Worm (Caenorhabditis elegans): Measurements from ENCODE around the gene cyp-37A1.

Gene cyp-37A1

DNA sequence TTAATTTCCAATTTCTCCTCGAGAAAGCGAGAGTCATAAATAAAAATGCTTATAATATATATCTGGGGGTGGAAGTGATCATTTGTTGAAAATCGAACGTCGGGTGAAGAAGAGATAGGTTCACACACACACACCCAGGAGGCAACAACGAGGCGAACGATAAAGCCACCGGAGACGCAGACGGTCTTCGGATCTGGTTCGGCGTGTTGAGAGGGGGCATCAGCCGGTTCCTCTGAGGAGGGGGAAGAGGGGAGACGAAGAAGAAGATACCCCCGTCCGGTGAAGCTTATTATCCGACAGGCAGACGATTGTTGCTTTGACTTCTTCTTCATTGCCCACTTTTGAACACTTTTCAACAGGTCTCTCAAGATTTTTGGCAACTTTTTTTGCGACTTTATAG, 12.0 kb downstream of the cyp-37A1 start:
- TF ChIP-seq lin-13 (GFP tag; optimal IDR thresholded peaks at IDR 0.05) (no peak), nhr-21 (tag; optimal IDR thresholded peaks at IDR 0.05) (peak; percentile 74), dmd-4 (tag; optimal IDR thresholded peaks at IDR 0.05) (no peak), unc-39 (tag; optimal IDR thresholded peaks at IDR 0.05) (no peak)

DNA sequence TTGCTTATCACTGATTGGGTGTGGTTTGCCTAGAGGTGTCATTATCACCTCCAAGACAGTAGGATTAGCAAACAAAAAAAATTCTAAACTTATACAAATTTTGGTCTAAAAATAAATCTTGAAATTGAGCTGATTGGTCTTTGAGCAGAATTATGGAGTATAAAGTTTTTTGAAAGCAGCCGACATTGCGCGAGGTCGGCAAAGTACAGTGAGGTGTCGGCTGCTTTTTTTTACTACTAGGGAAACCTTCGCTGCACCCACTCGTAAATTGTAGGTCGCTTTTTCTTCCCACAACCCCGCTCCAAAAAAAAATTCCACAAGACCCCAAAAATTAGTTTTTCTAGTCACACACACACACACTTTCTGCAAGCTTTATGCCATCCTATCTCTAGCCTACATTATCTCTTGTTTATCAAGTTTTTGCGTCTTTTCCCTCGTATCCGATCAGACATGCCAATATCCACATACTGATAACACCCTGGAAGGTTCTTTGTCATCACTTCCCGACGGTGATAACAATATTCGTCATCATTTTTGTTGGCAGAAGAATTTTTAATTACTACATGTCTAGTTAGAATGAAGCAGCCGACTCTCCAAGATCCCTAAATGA, 12.8 kb downstream of the cyp-37A1 start:
- TF ChIP-seq snpc-4 (tag; optimal IDR thresholded peaks at IDR 0.05) = peak; percentile 82
- no peak for TF ChIP-seq nhr-21 (tag; optimal IDR thresholded peaks at IDR 0.05)

- TF ChIP-seq sem-4 (tag; optimal IDR thresholded peaks at IDR 0.05) = no peak
- TF ChIP-seq lin-11 (tag; optimal IDR thresholded peaks at IDR 0.05) = no peak
- no peak for TF ChIP-seq F13H6.1 (tag; optimal IDR thresholded peaks at IDR 0.05)
- no peak for TF ChIP-seq nhr-6 (tag; optimal IDR thresholded peaks at IDR 0.05)
- TF ChIP-seq nhr-77 (tag; optimal IDR thresholded peaks at IDR 0.05) = no peak
- TF ChIP-seq ZK546.5 (tag; optimal IDR thresholded peaks at IDR 0.05) = no peak
- no peak for TF ChIP-seq ceh-82 (tag; optimal IDR thresholded peaks at IDR 0.05)
Observed at ce11 chrII:14002200-14002599, 14.6 kb downstream of the cyp-37A1 start, which contains the start of gene F01D5.5. Gene F01D5.5 (minus strand): TSS chrII:14002300.

ce11 chrII:14000044-14000443, 16.7 kb downstream of the cyp-37A1 start, which contains the start of gene F01D5.3:
Gene F01D5.3 (minus strand): TSS chrII:14000144.
- peak; percentile 8 for TF ChIP-seq fos-1 (tag; optimal IDR thresholded peaks at IDR 0.05)

DNA sequence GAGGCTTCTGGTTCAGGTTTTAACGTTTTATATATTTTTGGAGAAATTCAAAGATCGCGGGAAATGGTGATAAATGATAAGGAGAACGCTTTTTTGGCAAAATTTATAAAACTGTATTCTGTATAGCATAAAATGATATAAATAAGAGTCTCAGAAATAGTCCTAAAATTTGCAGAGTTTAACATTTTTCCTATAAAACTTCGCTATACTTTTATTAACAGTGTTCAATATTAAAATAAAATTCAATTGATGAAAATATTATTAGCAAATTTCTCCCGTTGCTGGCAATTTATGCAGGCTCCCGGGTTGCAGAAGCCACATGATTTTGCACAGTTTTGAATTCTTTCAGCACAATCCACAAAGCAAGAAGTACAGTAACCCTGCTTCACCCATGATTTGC, 17.8 kb downstream of the cyp-37A1 start, which contains the start of gene F01D5.2:
TSS of gene F01D5.2 (minus strand) at position 101 of the 400 bp plus-strand sequence.
- TF ChIP-seq lsy-2 (tag; optimal IDR thresholded peaks at IDR 0.05) (no peak), skn-1 (tag; optimal IDR thresholded peaks at IDR 0.05) (no peak), ama-1 (optimal IDR thresholded peaks at IDR 0.05) (no peak), unc-62 (GFP tag; optimal IDR thresholded peaks at IDR 0.05) (no peak), mab-5 (tag; optimal IDR thresholded peaks at IDR 0.05) (no peak)

- TF ChIP-seq alr-1 (tag; optimal IDR thresholded peaks at IDR 0.05) (no peak), zag-1 (tag; optimal IDR thresholded peaks at IDR 0.05) (no peak), lsy-2 (tag; optimal IDR thresholded peaks at IDR 0.05) (no peak), nhr-23 (tag; optimal IDR thresholded peaks at IDR 0.05) (no peak), nhr-11 (tag; optimal IDR thresholded peaks at IDR 0.05) (no peak), elt-1 (tag; optimal IDR thresholded peaks at IDR 0.05) (no peak), sem-4 (tag; optimal IDR thresholded peaks at IDR 0.05) (no peak), peb-1 (tag; optimal IDR thresholded peaks at IDR 0.05) (no peak), sma-3 (GFP tag; optimal IDR thresholded peaks at IDR 0.05) (no peak), Y55F3AM.14 (GFP tag; optimal IDR thresholded peaks at IDR 0.05) (no peak), nhr-10 (tag; optimal IDR thresholded peaks at IDR 0.05) (no peak), mbf-1 (tag; optimal IDR thresholded peaks at IDR 0.05) (no peak), aly-2 (tag; optimal IDR thresholded peaks at IDR 0.05) (no peak), nhr-25 (tag; optimal IDR thresholded peaks at IDR 0.05) (no peak), nhr-237 (tag; optimal IDR thresholded peaks at IDR 0.05) (no peak)
Observed at ce11 chrII:13997989-13998388, 18.8 kb downstream of the cyp-37A1 start.

DNA sequence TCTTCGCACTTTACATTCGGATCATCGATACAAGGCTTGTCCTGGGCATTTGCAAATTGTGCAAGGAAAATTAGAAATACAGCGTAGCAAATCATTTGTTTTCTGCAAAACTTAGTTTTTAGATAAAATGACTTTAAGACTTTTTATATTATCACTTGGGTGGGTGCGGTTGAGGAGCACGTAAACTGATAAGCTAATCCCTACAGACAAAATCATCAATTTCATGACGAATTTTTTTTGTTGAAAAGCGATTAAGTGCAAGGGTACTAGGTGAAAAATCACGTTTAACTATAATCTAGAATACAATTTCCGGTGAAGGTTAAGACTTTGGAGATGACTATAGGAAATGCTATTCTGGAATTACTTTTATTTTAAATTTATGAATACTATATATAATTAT, 19.3 kb downstream of the cyp-37A1 start, which contains the start of gene F01D5.1:
TSS of gene F01D5.1 (minus strand) at position 105 of the 400 bp plus-strand sequence.
- peak; percentile 42 for TF ChIP-seq fos-1 (tag; optimal IDR thresholded peaks at IDR 0.05)
- TF ChIP-seq R02D3.7 (tag; optimal IDR thresholded peaks at IDR 0.05) = no peak
- TF ChIP-seq ceh-82 (tag; optimal IDR thresholded peaks at IDR 0.05) = no peak
- TF ChIP-seq sma-9 (GFP tag; optimal IDR thresholded peaks at IDR 0.05) = peak; percentile 56
- no peak for TF ChIP-seq sma-9 (tag; optimal IDR thresholded peaks at IDR 0.05)

Measured in whole organism, L2 larva.